Worm (Caenorhabditis elegans) whole organism, L4/young adult: ENCODE results near the gene T11F9.14.

Experiments used
- W03F9.2 ChIP-seq: fragments of 150-350 bp; optimal IDR thresholded peaks from 2 replicates; lab custom pipeline; 2014; ENCODE audit warnings: missing biosample characterization, missing genetic modification characterization
- dao-5 ChIP-seq: sonication (generic microtip); optimal IDR thresholded peaks from 2 replicates; lab custom pipeline; 2016; ENCODE audit warnings: missing genotype, missing genetic modification characterization, moderate library complexity, missing compliant biosample characterization
- him-1 ChIP-seq: sonication (generic microtip); optimal IDR thresholded peaks from 2 replicates; lab custom pipeline; 2016; ENCODE audit warnings: missing genotype, missing genetic modification reagents, missing genetic modification characterization, missing compliant biosample characterization

ce11 chrV:11527531-11527930 is 46.9 kb upstream of the T11F9.14 start, which contains the start of gene ccch-1:
- TF ChIP-seq W03F9.2 (tag; lab: Kevin White, UChicago): no peak
- TF ChIP-seq him-1 (tag; lab: Kevin White, UChicago): no peak
- TF ChIP-seq dao-5 (tag; lab: Kevin White, UChicago): no peak
